Worm (Caenorhabditis elegans) whole organism, L4 larva: Measurements from ENCODE around the gene R10E11.6.

Experiments
- F37D6.2 ChIP-seq: sonication (generic microtip); optimal IDR thresholded peaks from 2 replicates; lab custom pipeline; 2016; ENCODE audit warnings: mild to moderate bottlenecking, missing genetic modification characterization, missing compliant biosample characterization
- T20F7.1 ChIP-seq: fragments of 200-800 bp; sonication (Bioruptor generic); optimal IDR thresholded peaks from 2 replicates; lab custom pipeline; 2018; ENCODE audit warnings: mild to moderate bottlenecking, missing genetic modification characterization, missing compliant biosample characterization
- Y105C5A.15 ChIP-seq: fragments of 200-800 bp; sonication (Bioruptor generic); IDR thresholded peaks from 2 replicates; pipeline ENCODE4 v1.3.6; 2022; ENCODE audit warnings: missing genetic modification characterization, missing compliant biosample characterization
- aha-1 ChIP-seq: fragments of 150-350 bp; peaks from one replicate; lab custom pipeline; 2014; ENCODE audit warnings: missing biosample characterization, missing genetic modification characterization
- ama-1 ChIP-seq: fragments of 150-350 bp; optimal IDR thresholded peaks from 2 replicates; lab custom pipeline; 2014; ENCODE audit warnings: inconsistent platforms, mixed read lengths
- arid-1 ChIP-seq: fragments of 200-800 bp; sonication (Bioruptor generic); conservative IDR thresholded peaks from 2 replicates; pipeline ENCODE4 v1.3.6; 2022; ENCODE audit warnings: missing genetic modification reagents, missing genetic modification characterization, missing compliant biosample characterization
- ceh-20 ChIP-seq: fragments of 200-800 bp; sonication (Bioruptor generic); IDR thresholded peaks from 2 replicates; pipeline ENCODE4 v1.3.6; 2022; ENCODE audit warnings: missing genetic modification reagents, missing genetic modification characterization, missing compliant biosample characterization
- ceh-44 ChIP-seq: fragments of 200-800 bp; sonication (Bioruptor generic); IDR thresholded peaks from 2 replicates; pipeline ENCODE4 v1.3.6; 2022; ENCODE audit warnings: missing genetic modification reagents, missing genetic modification characterization, missing compliant biosample characterization
- ceh-82 ChIP-seq: sonication (generic microtip); optimal IDR thresholded peaks from 2 replicates; lab custom pipeline; 2017; ENCODE audit warnings: missing biosample characterization, missing genetic modification characterization
- daf-16 ChIP-seq, 3 experiments: sonication (generic microtip); optimal IDR thresholded peaks; 2 replicates each; lab custom pipeline; 2016 to 2017; ENCODE audit warnings: missing genetic modification characterization in 3 of 3, missing genetic modification reagents in 3 of 3, mild to moderate bottlenecking in 2 of 3, missing compliant biosample characterization in 2 of 3, missing biosample characterization in 1 of 3, moderate library complexity in 1 of 3
- dpl-1 ChIP-seq: fragments of 150-350 bp; optimal IDR thresholded peaks from 2 replicates; lab custom pipeline; 2014; ENCODE audit warnings: missing biosample characterization, missing genetic modification reagents, missing genetic modification characterization
- duxl-1 ChIP-seq: sonication (generic microtip); optimal IDR thresholded peaks from 2 replicates; lab custom pipeline; 2016; ENCODE audit warnings: mild to moderate bottlenecking, missing genetic modification characterization, moderate library complexity, missing compliant biosample characterization; ENCODE audit not compliant: poor library complexity
- dve-1 ChIP-seq: sonication (generic microtip); optimal IDR thresholded peaks from 2 replicates; lab custom pipeline; 2017; ENCODE audit warnings: antibody characterized with exemption, mild to moderate bottlenecking, missing genetic modification characterization, missing compliant biosample characterization; ENCODE audit not compliant: insufficient read depth
- egl-43 ChIP-seq: fragments of 200-800 bp; sonication (Bioruptor generic); IDR thresholded peaks from 2 replicates; pipeline ENCODE4 v1.3.6; 2022; ENCODE audit warnings: missing genetic modification reagents, missing genetic modification characterization, missing compliant biosample characterization
- hif-1 ChIP-seq, 2 experiments: sonication (generic microtip); optimal IDR thresholded peaks; 2 replicates each; lab custom pipeline; 2016 to 2017; ENCODE audit warnings: missing compliant biosample characterization in 2 of 2, missing genetic modification characterization in 2 of 2, missing genetic modification reagents in 2 of 2, missing genotype in 2 of 2, mild to moderate bottlenecking in 1 of 2
- hlh-11 ChIP-seq: fragments of 200-800 bp; sonication (Bioruptor generic); optimal IDR thresholded peaks from 2 replicates; lab custom pipeline; 2018; ENCODE audit warnings: mild to moderate bottlenecking, missing genetic modification characterization, missing compliant biosample characterization
- hlh-30 ChIP-seq: sonication (generic microtip); optimal IDR thresholded peaks from 2 replicates; lab custom pipeline; 2017; ENCODE audit warnings: antibody characterized with exemption, mild to moderate bottlenecking, missing genetic modification characterization, missing compliant biosample characterization; ENCODE audit not compliant: insufficient read depth
- lim-7 ChIP-seq: fragments of 200-800 bp; sonication (Bioruptor generic); IDR thresholded peaks from 2 replicates; pipeline ENCODE4 v1.3.6; 2022; ENCODE audit warnings: missing genetic modification characterization, missing compliant biosample characterization
- lin-1 ChIP-seq: fragments of 200-800 bp; sonication (Bioruptor generic); IDR thresholded peaks from 2 replicates; pipeline ENCODE4 v1.3.6; 2022; ENCODE audit warnings: missing genetic modification reagents, missing genetic modification characterization, missing compliant biosample characterization
- lin-15B ChIP-seq: fragments of 150-350 bp; sonication (generic microtip); optimal IDR thresholded peaks from 3 replicates; lab custom pipeline; 2014; ENCODE audit warnings: missing biosample characterization, missing genetic modification characterization
- lin-39 ChIP-seq: fragments of 150-350 bp; optimal IDR thresholded peaks from 2 replicates; lab custom pipeline; 2014; ENCODE audit warnings: missing biosample characterization, missing genetic modification reagents, missing genetic modification characterization
- lsy-2 ChIP-seq, 2 experiments: fragments of 150-350 bp in 1 of 2; sonication (generic microtip) in 1 of 2; optimal IDR thresholded peaks; 2 replicates each; lab custom pipeline; 2014 to 2017; ENCODE audit warnings: missing biosample characterization in 2 of 2, missing genetic modification characterization in 2 of 2
- madf-9 ChIP-seq: fragments of 200-800 bp; sonication (Bioruptor generic); conservative IDR thresholded peaks from 2 replicates; pipeline ENCODE4 v1.3.6; 2022; ENCODE audit warnings: missing genetic modification reagents, missing genetic modification characterization, missing compliant biosample characterization
- mdl-1 ChIP-seq, 2 experiments: fragments of 150-350 bp in 1 of 2; sonication (generic microtip) in 1 of 2; optimal IDR thresholded peaks; 2 replicates each; lab custom pipeline; 2014 to 2017; ENCODE audit warnings: missing biosample characterization in 2 of 2, missing genetic modification characterization in 2 of 2
- mdt-29 ChIP-seq: fragments of 200-800 bp; sonication (Bioruptor generic); IDR thresholded peaks from 2 replicates; pipeline ENCODE4 v1.3.6; 2022; ENCODE audit warnings: missing genetic modification reagents, missing genetic modification characterization, missing compliant biosample characterization
- mep-1 ChIP-seq: fragments of 150-350 bp; sonication (generic microtip); optimal IDR thresholded peaks from 3 replicates; lab custom pipeline; 2014; ENCODE audit warnings: missing biosample characterization, missing genetic modification characterization
- mes-2 ChIP-seq: sonication (generic microtip); optimal IDR thresholded peaks from 2 replicates; lab custom pipeline; 2016; ENCODE audit warnings: missing genotype, mild to moderate bottlenecking, missing genetic modification characterization, missing compliant biosample characterization; ENCODE audit not compliant: poor library complexity, severe bottlenecking
- nhr-10 ChIP-seq: fragments of 150-350 bp; optimal IDR thresholded peaks from 2 replicates; lab custom pipeline; 2014; ENCODE audit warnings: missing biosample characterization, missing genetic modification characterization
- nhr-11 ChIP-seq: fragments of 150-350 bp; optimal IDR thresholded peaks from 2 replicates; lab custom pipeline; 2014; ENCODE audit warnings: missing biosample characterization, missing genetic modification characterization
- nhr-28 ChIP-seq: fragments of 150-350 bp; optimal IDR thresholded peaks from 2 replicates; lab custom pipeline; 2014; ENCODE audit warnings: missing biosample characterization, missing genetic modification characterization
- nhr-48 ChIP-seq: sonication (generic microtip); optimal IDR thresholded peaks from 2 replicates; lab custom pipeline; 2016; ENCODE audit warnings: mild to moderate bottlenecking, missing genetic modification characterization, missing compliant biosample characterization
- nhr-6 ChIP-seq: fragments of 150-350 bp; optimal IDR thresholded peaks from 2 replicates; lab custom pipeline; 2014; ENCODE audit warnings: missing biosample characterization, missing genetic modification characterization
- nhr-76 ChIP-seq: fragments of 150-350 bp; optimal IDR thresholded peaks from 2 replicates; lab custom pipeline; 2014; ENCODE audit warnings: missing biosample characterization, missing genetic modification characterization
- nhr-77 ChIP-seq: fragments of 150-350 bp; optimal IDR thresholded peaks from 2 replicates; lab custom pipeline; 2014; ENCODE audit warnings: missing biosample characterization, missing genetic modification characterization
- pha-4 ChIP-seq, 2 experiments: fragments of 150-350 bp in 1 of 2; fragments of 200-800 bp in 1 of 2; sonication (Bioruptor generic) in 1 of 2; IDR thresholded peaks in 1 of 2; optimal IDR thresholded peaks in 1 of 2; 2 replicates each; pipeline versions ENCODE4 v1.3.6 to Lab custom; 2014 to 2022; ENCODE audit warnings: missing genetic modification characterization in 2 of 2, missing genetic modification reagents in 2 of 2, missing biosample characterization in 1 of 2, missing compliant biosample characterization in 1 of 2
- php-3 ChIP-seq: fragments of 200-800 bp; sonication (Bioruptor generic); IDR thresholded peaks from 2 replicates; pipeline ENCODE4 v1.3.6; 2022; ENCODE audit warnings: missing genetic modification reagents, missing genetic modification characterization, missing compliant biosample characterization
- pqm-1 ChIP-seq: sonication (generic microtip); optimal IDR thresholded peaks from 2 replicates; lab custom pipeline; 2017; ENCODE audit warnings: missing biosample characterization, missing genetic modification characterization
- rbr-2 ChIP-seq: sonication (generic microtip); optimal IDR thresholded peaks from 2 replicates; lab custom pipeline; 2016; ENCODE audit warnings: missing genotype, missing genetic modification characterization, missing compliant biosample characterization
- sdz-12 ChIP-seq: fragments of 200-800 bp; sonication (Bioruptor generic); optimal IDR thresholded peaks from 2 replicates; lab custom pipeline; 2018; ENCODE audit warnings: mild to moderate bottlenecking, missing genetic modification characterization, missing compliant biosample characterization
- set-16 ChIP-seq: fragments of 200-800 bp; sonication (Bioruptor generic); IDR thresholded peaks from 2 replicates; pipeline ENCODE4 v1.3.6; 2022; ENCODE audit warnings: missing genetic modification reagents, missing genetic modification characterization, missing compliant biosample characterization
- skn-1 ChIP-seq: fragments of 150-350 bp; optimal IDR thresholded peaks from 2 replicates; lab custom pipeline; 2014; ENCODE audit warnings: missing biosample characterization, missing genetic modification characterization
- snpc-4 ChIP-seq: fragments of 150-350 bp; optimal IDR thresholded peaks from 2 replicates; lab custom pipeline; 2014; ENCODE audit warnings: missing biosample characterization, missing genetic modification characterization
- unc-130 ChIP-seq: sonication (generic microtip); optimal IDR thresholded peaks from 2 replicates; lab custom pipeline; 2016; ENCODE audit warnings: missing genetic modification reagents, missing genetic modification characterization, missing compliant biosample characterization
- unc-62 ChIP-seq, 3 experiments: fragments of 150-350 bp in 1 of 3; sonication (generic microtip); optimal IDR thresholded peaks in 2 of 3; peaks in 1 of 3; 1 replicate in 1 of 3; 2 replicates in 2 of 3; lab custom pipeline; 2014 to 2017; ENCODE audit warnings: missing biosample characterization in 3 of 3, missing genetic modification characterization in 3 of 3, missing genetic modification reagents in 3 of 3, missing genotype in 1 of 3
- zip-11 ChIP-seq: fragments of 200-800 bp; sonication (Bioruptor generic); IDR thresholded peaks from 2 replicates; pipeline ENCODE4 v1.3.6; 2022; ENCODE audit warnings: missing genetic modification characterization, missing compliant biosample characterization
- zip-2 ChIP-seq: fragments of 150-350 bp; optimal IDR thresholded peaks from 2 replicates; lab custom pipeline; 2014; ENCODE audit warnings: missing biosample characterization, missing genetic modification characterization
- ztf-7 ChIP-seq: fragments of 150-350 bp; optimal IDR thresholded peaks from 2 replicates; lab custom pipeline; 2014; ENCODE audit warnings: missing biosample characterization, missing genetic modification characterization

The R10E11.6 gene

DNA sequence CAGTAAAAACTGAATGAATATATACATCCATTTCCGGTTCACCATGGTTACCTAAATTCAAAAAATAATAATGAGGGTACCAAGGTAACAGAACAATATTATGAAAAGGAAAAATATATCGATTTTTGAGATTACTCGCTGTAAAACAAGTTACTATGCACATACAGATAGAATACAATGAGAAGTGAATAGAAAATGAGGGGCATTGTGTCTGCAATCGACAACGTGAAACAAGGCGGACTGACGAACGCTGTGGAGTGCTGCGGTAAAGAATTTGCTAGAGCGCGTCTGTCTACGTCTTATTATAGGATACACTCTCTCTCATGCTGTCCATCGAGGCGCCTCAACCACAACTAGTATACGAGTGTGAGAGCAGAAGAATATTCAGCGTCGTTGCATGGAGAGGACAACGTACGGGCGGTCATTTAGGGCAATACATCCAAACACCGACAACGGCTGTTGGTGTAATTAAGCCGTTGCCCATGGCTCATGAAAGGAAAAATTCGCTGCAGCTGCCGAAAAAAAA, 34.3 kb downstream of the R10E11.6 start, which contains the start of gene cnx-1 (continued):
- no peak for TF ChIP-seq Y105C5A.15
- TF ChIP-seq lin-15B (tag; lab: Kevin White, UChicago): no peak
- peak; percentile 41 for TF ChIP-seq mes-2 (tag; lab: Kevin White, UChicago)
- no peak for TF ChIP-seq php-3 (GFP tag; lab: Robert Waterston, UW)
- TF ChIP-seq snpc-4: no peak
- TF ChIP-seq egl-43: peak; percentile 55; the same call in 1 of the 2 replicates
- TF ChIP-seq ceh-82 (tag; lab: Kevin White, UChicago): no peak
- TF ChIP-seq ceh-44 (GFP tag; lab: Robert Waterston, UW): no peak
- no peak for TF ChIP-seq zip-2 (tag; lab: Kevin White, UChicago)
- no peak for TF ChIP-seq unc-130 (GFP tag; lab: Kevin White, UChicago)
- TF ChIP-seq nhr-77 (tag; lab: Kevin White, UChicago): no peak
- TF ChIP-seq ceh-20 (GFP tag; lab: Robert Waterston, UW): no peak
- no peak for TF ChIP-seq unc-62 (GFP tag; optimal IDR thresholded peaks at IDR 0.05 in 1 of 2; lab: Kevin White, UChicago)
- no peak for TF ChIP-seq unc-62 (tag; optimal IDR thresholded peaks at IDR 0.05; lab: Kevin White, UChicago)
- TF ChIP-seq dpl-1 (GFP tag; lab: Kevin White, UChicago): no peak
- TF ChIP-seq hif-1 (tag; optimal IDR thresholded peaks at IDR 0.05; lab: Kevin White, UChicago): no peak
- TF ChIP-seq mdt-29 (GFP tag; lab: Robert Waterston, UW): no peak
- no peak for TF ChIP-seq nhr-76 (tag; lab: Kevin White, UChicago)
- no peak for TF ChIP-seq arid-1 (GFP tag; lab: Robert Waterston, UW)
- TF ChIP-seq F37D6.2 (tag; lab: Kevin White, UChicago): no peak
- no peak for TF ChIP-seq pqm-1 (tag; lab: Kevin White, UChicago)
- TF ChIP-seq rbr-2 (tag; lab: Kevin White, UChicago): peak; percentile 33
- TF ChIP-seq lin-39: no peak
- no peak for TF ChIP-seq zip-11
- no peak for TF ChIP-seq hlh-30 (tag; lab: Kevin White, UChicago)
- peak; percentile 84 for TF ChIP-seq aha-1 (tag; lab: Kevin White, UChicago)
- TF ChIP-seq duxl-1: no peak
- TF ChIP-seq hlh-11 (tag; lab: Kevin White, UChicago): peak; percentile 16
- no peak for TF ChIP-seq ztf-7 (tag; lab: Kevin White, UChicago)
- peak; percentile 63 for TF ChIP-seq nhr-6 (tag; lab: Kevin White, UChicago)
- TF ChIP-seq lin-1 (GFP tag; lab: Robert Waterston, UW): no peak

DNA sequence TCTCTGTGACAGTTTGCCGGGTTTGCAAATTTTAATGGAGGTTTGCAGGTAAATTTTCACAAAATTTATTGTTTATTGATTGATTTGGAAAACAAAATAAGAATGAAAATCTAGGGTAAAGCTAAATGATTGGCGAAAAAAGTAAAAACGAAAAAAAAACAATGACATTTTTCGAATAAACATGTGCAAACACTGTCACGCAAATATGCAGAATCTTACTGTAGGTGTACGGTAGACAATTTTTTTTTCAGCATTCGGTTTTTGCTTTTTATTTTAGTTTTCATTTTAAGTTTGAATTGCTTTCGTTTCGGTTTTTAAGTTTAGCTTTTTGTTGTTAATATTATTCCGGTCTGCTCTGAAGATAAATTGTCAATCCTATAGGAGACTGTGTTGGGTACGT, 35.1 kb downstream of the R10E11.6 start:
- TF ChIP-seq lsy-2 (tag; optimal IDR thresholded peaks at IDR 0.05; lab: Kevin White, UChicago) (peak in 1 of 2 experiments; percentile 79), unc-130 (GFP tag; lab: Kevin White, UChicago) (peak; percentile 34), T20F7.1 (GFP tag; lab: Kevin White, UChicago) (peak; percentile 23), pqm-1 (tag; lab: Kevin White, UChicago) (no peak), mdl-1 (tag; optimal IDR thresholded peaks at IDR 0.05; lab: Kevin White, UChicago) (no peak), nhr-11 (tag; lab: Kevin White, UChicago) (no peak)

DNA sequence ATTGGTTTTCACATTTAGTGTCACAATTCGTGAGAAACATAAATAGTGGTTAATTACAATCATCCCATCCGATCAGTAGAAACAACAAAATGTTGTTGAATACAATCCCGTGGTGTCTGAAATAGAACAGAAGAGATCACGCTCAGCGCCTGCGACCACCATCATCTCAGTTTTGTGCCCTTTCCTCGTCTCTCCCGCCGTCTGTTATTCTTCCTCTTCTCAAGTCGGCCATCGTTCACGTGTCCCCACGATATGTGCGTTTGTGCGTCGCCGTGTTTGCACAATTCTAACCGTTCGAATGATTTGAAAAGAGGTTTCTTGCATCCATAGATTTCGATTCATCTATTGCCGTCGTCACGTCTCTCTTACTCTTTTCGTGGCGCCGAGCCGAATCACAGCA, 36.0 kb downstream of the R10E11.6 start, which contains the start of gene panl-3:
Gene panl-3 (plus strand): TSS at position 294 of the 400 bp plus-strand sequence.
- TF ChIP-seq madf-9 (GFP tag; lab: Robert Waterston, UW) (no peak), ama-1 (peak; percentile 3), skn-1 (tag; lab: Kevin White, UChicago) (no peak), lsy-2 (tag; optimal IDR thresholded peaks at IDR 0.05; lab: Kevin White, UChicago) (peak; percentile 10 to 74), lin-39 (no peak), snpc-4 (no peak), dve-1 (tag; lab: Kevin White, UChicago) (peak; percentile 58), daf-16 (GFP tag; optimal IDR thresholded peaks at IDR 0.05; lab: Kevin White, UChicago) (no peak), daf-16 (tag; optimal IDR thresholded peaks at IDR 0.05; lab: Kevin White, UChicago) (no peak), nhr-28 (tag; lab: Kevin White, UChicago) (peak; percentile 32), nhr-48 (tag; lab: Kevin White, UChicago) (no peak), lim-7 (no peak), nhr-10 (tag; lab: Kevin White, UChicago) (no peak), set-16 (GFP tag; lab: Robert Waterston, UW) (peak; percentile 23; the same call in 1 of the 2 replicates), mep-1 (peak; percentile 63), ceh-44 (GFP tag; lab: Robert Waterston, UW) (no peak), sdz-12 (GFP tag; lab: Kevin White, UChicago) (no peak), hlh-30 (tag; lab: Kevin White, UChicago) (peak; percentile 99), pha-4 (GFP tag; IDR thresholded peaks at IDR 0.05; lab: Robert Waterston, UW) (no peak), pha-4 (tag; optimal IDR thresholded peaks at IDR 0.05; lab: Kevin White, UChicago) (peak; percentile 16)
